Fruit fly (Drosophila melanogaster) whole organism: ENCODE data around the gene Exn.
"Not testable (repeated sequence)": the region's sequence is repeated elsewhere in the genome, so short reads cannot be mapped to it uniquely, and the experiment has no call there.

Experiments
- CG8478 ChIP-seq: fragments of >200 bp; optimal IDR thresholded peaks from 2 replicates; lab custom pipeline; 2018; ENCODE audit warnings: inconsistent platforms
- Dll ChIP-seq: fragments of >200 bp; optimal IDR thresholded peaks from 2 replicates; lab custom pipeline; 2017
- EcR ChIP-seq, 2 experiments: fragments of >200 bp; optimal IDR thresholded peaks; 2 replicates each; lab custom pipeline; 2017; ENCODE audit warnings: missing biosample characterization in 2 of 2, missing genetic modification characterization in 2 of 2, missing genetic modification reagents in 2 of 2
- pan ChIP-seq: fragments of >200 bp; optimal IDR thresholded peaks from 2 replicates; lab custom pipeline; 2017
- psq ChIP-seq: fragments of >200 bp; optimal IDR thresholded peaks from 2 replicates; lab custom pipeline; 2017
- usp ChIP-seq: fragments of >200 bp; optimal IDR thresholded peaks from 2 replicates; lab custom pipeline; 2017; ENCODE audit warnings: missing biosample characterization, missing genetic modification characterization, mixed read lengths

The Exn gene

dm6 chr3L:16969652-16970109 lies at the start of gene Exn:
Gene Exn (plus strand): TSS chr3L:16970013.
- TF ChIP-seq Dll, result no peak
- TF ChIP-seq EcR (GFP tag; optimal IDR thresholded peaks at IDR 0.05; lab: Kevin White, UChicago), result no peak
- TF ChIP-seq usp (GFP tag; lab: Kevin White, UChicago), result no peak
- TF ChIP-seq pan, result no peak
- TF ChIP-seq CG8478 (lab: Kevin White, UChicago), result no peak
- TF ChIP-seq psq (lab: Kevin White, UChicago), result no peak

- TF ChIP-seq psq (lab: Kevin White, UChicago), result no peak
- TF ChIP-seq usp (GFP tag; lab: Kevin White, UChicago), result no peak
- no peak for TF ChIP-seq CG8478 (lab: Kevin White, UChicago)
- TF ChIP-seq EcR (GFP tag; optimal IDR thresholded peaks at IDR 0.05; lab: Kevin White, UChicago), result peak in 1 of 2 experiments; percentile 2
Measured at dm6 chr3L:16922952-16923351, 46.9 kb upstream of the Exn start, which contains the start of gene CG13028. Gene CG13028 (plus strand): TSS chr3L:16923252.

- no peak for TF ChIP-seq CG8478 (lab: Kevin White, UChicago)
- peak in 1 of 2 experiments; percentile 72 for TF ChIP-seq EcR (GFP tag; optimal IDR thresholded peaks at IDR 0.05; lab: Kevin White, UChicago)
Measured at dm6 chr3L:16927375-16927774, 42.4 kb upstream of the Exn start, which contains the start of gene CG13023. Gene CG13023 (minus strand): TSS chr3L:16927434.

- no peak for TF ChIP-seq EcR (GFP tag; optimal IDR thresholded peaks at IDR 0.05; lab: Kevin White, UChicago)
- no peak for TF ChIP-seq usp (GFP tag; lab: Kevin White, UChicago)
- TF ChIP-seq Dll, result no peak
- TF ChIP-seq CG8478 (lab: Kevin White, UChicago), result peak; percentile 51
Measured at dm6 chr3L:16930522-16930921, 39.3 kb upstream of the Exn start.

dm6 chr3L:16935284-16935683 lies 34.5 kb upstream of the Exn start, which contains the start of gene CG11905:
Gene CG11905 (minus strand): TSS chr3L:16935536.
- TF ChIP-seq usp (GFP tag; lab: Kevin White, UChicago) (no peak), pan (no peak), EcR (GFP tag; optimal IDR thresholded peaks at IDR 0.05; lab: Kevin White, UChicago) (no peak), Dll (no peak), psq (lab: Kevin White, UChicago) (no peak), CG8478 (lab: Kevin White, UChicago) (no peak)

- no peak for TF ChIP-seq Dll
- no peak for TF ChIP-seq EcR (GFP tag; optimal IDR thresholded peaks at IDR 0.05; lab: Kevin White, UChicago)
- TF ChIP-seq pan, result no peak
- TF ChIP-seq usp (GFP tag; lab: Kevin White, UChicago), result no peak
- TF ChIP-seq CG8478 (lab: Kevin White, UChicago), result no peak
- TF ChIP-seq psq (lab: Kevin White, UChicago), result no peak
Measured at dm6 chr3L:16936689-16937088, 33.1 kb upstream of the Exn start.

dm6 chr3L:16938852-16939251 lies 31.0 kb upstream of the Exn start, which contains the start of gene CG13022:
Gene CG13022 (minus strand): TSS chr3L:16938952.
- no peak for TF ChIP-seq psq (lab: Kevin White, UChicago)
- TF ChIP-seq Dll, result no peak
- no peak for TF ChIP-seq CG8478 (lab: Kevin White, UChicago)
- no peak for TF ChIP-seq usp (GFP tag; lab: Kevin White, UChicago)
- no peak for TF ChIP-seq EcR (GFP tag; optimal IDR thresholded peaks at IDR 0.05; lab: Kevin White, UChicago)
- no peak for TF ChIP-seq pan

dm6 chr3L:16941319-16941718 lies 28.5 kb upstream of the Exn start:
- TF ChIP-seq EcR (GFP tag; optimal IDR thresholded peaks at IDR 0.05; lab: Kevin White, UChicago) (no peak), pan (no peak)

dm6 chr3L:16944061-16944460 lies 25.8 kb upstream of the Exn start, which contains the start of gene Obp73a:
Gene Obp73a (plus strand): TSS chr3L:16944361.
- TF ChIP-seq Dll (no peak), pan (no peak), EcR (GFP tag; optimal IDR thresholded peaks at IDR 0.05; lab: Kevin White, UChicago) (no peak), psq (lab: Kevin White, UChicago) (no peak), CG8478 (lab: Kevin White, UChicago) (no peak), usp (GFP tag; lab: Kevin White, UChicago) (no peak)

dm6 chr3L:16954522-16954921 lies 15.3 kb upstream of the Exn start, which contains the start of gene Ogdh:
Gene Ogdh (plus strand): TSS chr3L:16954822.
- not testable (repeated sequence) for TF ChIP-seq usp (GFP tag; lab: Kevin White, UChicago); Dll; psq (lab: Kevin White, UChicago)

- TF ChIP-seq psq (lab: Kevin White, UChicago), result no peak
- TF ChIP-seq CG8478 (lab: Kevin White, UChicago), result no peak
Measured at dm6 chr3L:16955219-16956002, 14.4 kb upstream of the Exn start.

- TF ChIP-seq pan (no peak), CG8478 (lab: Kevin White, UChicago) (no peak), Dll (no peak), EcR (GFP tag; optimal IDR thresholded peaks at IDR 0.05; lab: Kevin White, UChicago) (no peak), psq (lab: Kevin White, UChicago) (no peak), usp (GFP tag; lab: Kevin White, UChicago) (no peak)
Measured at dm6 chr3L:16956003-16956767, 13.6 kb upstream of the Exn start.
